Worm (Caenorhabditis elegans) whole organism, mixed stage, embryonic: ENCODE measurements around the gene skpt-1.

ENCODE experiments used
- bed-3 ChIP-seq: fragments of 200-800 bp; sonication (Bioruptor generic); optimal IDR thresholded peaks from 3 replicates; lab custom pipeline; 2018; ENCODE audit warnings: mild to moderate bottlenecking, missing genetic modification characterization, moderate library complexity, missing compliant biosample characterization
- blmp-1 ChIP-seq: fragments of 150-350 bp; optimal IDR thresholded peaks from 2 replicates; lab custom pipeline; 2014; ENCODE audit warnings: missing biosample characterization, missing genetic modification characterization
- ceh-39 ChIP-seq: fragments of 150-350 bp; optimal IDR thresholded peaks from 2 replicates; lab custom pipeline; 2014; ENCODE audit warnings: missing biosample characterization, missing genetic modification characterization
- ceh-43 ChIP-seq: fragments of 200-800 bp; sonication (Bioruptor generic); optimal IDR thresholded peaks from 2 replicates; lab custom pipeline; 2018; ENCODE audit warnings: mild to moderate bottlenecking, missing genetic modification characterization, moderate library complexity, missing compliant biosample characterization
- ceh-83 ChIP-seq: fragments of 200-800 bp; sonication (Bioruptor generic); optimal IDR thresholded peaks from 2 replicates; lab custom pipeline; 2018; ENCODE audit warnings: mild to moderate bottlenecking, missing genetic modification characterization, missing compliant biosample characterization
- ces-1 ChIP-seq: fragments of 150-350 bp; optimal IDR thresholded peaks from 2 replicates; lab custom pipeline; 2014; ENCODE audit warnings: missing biosample characterization, missing genetic modification reagents, missing genetic modification characterization
- cnd-1 ChIP-seq: fragments of 200-800 bp; sonication (Bioruptor generic); optimal IDR thresholded peaks from 2 replicates; lab custom pipeline; 2018; ENCODE audit warnings: mild to moderate bottlenecking, missing genetic modification characterization, missing compliant biosample characterization
- drap-1 ChIP-seq: fragments of 200-800 bp; sonication (Bioruptor generic); optimal IDR thresholded peaks from 3 replicates; lab custom pipeline; 2018; ENCODE audit warnings: mild to moderate bottlenecking, missing genetic modification characterization, missing compliant biosample characterization
- elt-1 ChIP-seq: sonication (generic microtip); optimal IDR thresholded peaks from 2 replicates; lab custom pipeline; 2017; ENCODE audit warnings: missing genetic modification characterization, mild to moderate bottlenecking, missing compliant biosample characterization, antibody characterized with exemption, moderate library complexity, borderline replicate concordance; ENCODE audit not compliant: insufficient read depth
- elt-3 ChIP-seq: fragments of 150-350 bp; optimal IDR thresholded peaks from 2 replicates; lab custom pipeline; 2014; ENCODE audit warnings: missing biosample characterization, missing genetic modification characterization
- flh-1 ChIP-seq: fragments of 200-800 bp; sonication (Bioruptor generic); optimal IDR thresholded peaks from 2 replicates; lab custom pipeline; 2018; ENCODE audit warnings: mild to moderate bottlenecking, missing genetic modification characterization, moderate library complexity, missing compliant biosample characterization
- ham-2 ChIP-seq: fragments of 200-800 bp; sonication (Bioruptor generic); optimal IDR thresholded peaks from 2 replicates; lab custom pipeline; 2018; ENCODE audit warnings: mild to moderate bottlenecking, missing genetic modification characterization, missing compliant biosample characterization
- hlh-1 ChIP-seq: fragments of 150-350 bp; optimal IDR thresholded peaks from 2 replicates; lab custom pipeline; 2014; ENCODE audit warnings: missing biosample characterization, missing genetic modification reagents, missing genetic modification characterization
- lin-13 ChIP-seq: fragments of 150-350 bp; optimal IDR thresholded peaks from 2 replicates; lab custom pipeline; 2014; ENCODE audit warnings: missing biosample characterization, missing genetic modification characterization
- lin-32 ChIP-seq: fragments of 200-800 bp; sonication (Bioruptor generic); optimal IDR thresholded peaks from 2 replicates; lab custom pipeline; 2018; ENCODE audit warnings: mild to moderate bottlenecking, missing genetic modification characterization, missing compliant biosample characterization
- mep-1 ChIP-seq: fragments of 150-350 bp; optimal IDR thresholded peaks from 2 replicates; lab custom pipeline; 2017; ENCODE audit warnings: missing biosample characterization, missing genetic modification reagents, missing genetic modification characterization, inconsistent platforms
- mls-2 ChIP-seq: sonication (generic microtip); optimal IDR thresholded peaks from 2 replicates; lab custom pipeline; 2016; ENCODE audit warnings: mild to moderate bottlenecking, missing genetic modification characterization, moderate library complexity, missing compliant biosample characterization
- nhr-12 ChIP-seq: fragments of 150-350 bp; optimal IDR thresholded peaks from 2 replicates; lab custom pipeline; 2014; ENCODE audit warnings: missing biosample characterization, missing genetic modification characterization
- nhr-2 ChIP-seq: fragments of 150-350 bp; optimal IDR thresholded peaks from 2 replicates; lab custom pipeline; 2014; ENCODE audit warnings: missing biosample characterization, missing genetic modification characterization
- nhr-237 ChIP-seq: fragments of 150-350 bp; optimal IDR thresholded peaks from 2 replicates; lab custom pipeline; 2014; ENCODE audit warnings: missing biosample characterization, missing genetic modification characterization
- nhr-28 ChIP-seq: fragments of 150-350 bp; optimal IDR thresholded peaks from 2 replicates; lab custom pipeline; 2014; ENCODE audit warnings: missing biosample characterization, missing genetic modification characterization
- nhr-76 ChIP-seq: sonication (generic microtip); optimal IDR thresholded peaks from 2 replicates; lab custom pipeline; 2017; ENCODE audit warnings: missing biosample characterization, missing genetic modification characterization
- pha-4 ChIP-seq: fragments of 150-350 bp; optimal IDR thresholded peaks from 2 replicates; lab custom pipeline; 2018; ENCODE audit warnings: missing biosample characterization, missing genetic modification reagents, missing genetic modification characterization
- sem-2 ChIP-seq: fragments of 200-800 bp; sonication (Bioruptor generic); optimal IDR thresholded peaks from 2 replicates; lab custom pipeline; 2018; ENCODE audit warnings: mild to moderate bottlenecking, missing genetic modification characterization, missing compliant biosample characterization
- snpc-4 ChIP-seq: fragments of 150-350 bp; optimal IDR thresholded peaks from 2 replicates; lab custom pipeline; 2014; ENCODE audit warnings: missing biosample characterization, missing genetic modification characterization
- sptf-1 ChIP-seq: sonication (generic microtip); optimal IDR thresholded peaks from 2 replicates; lab custom pipeline; 2017; ENCODE audit warnings: mild to moderate bottlenecking, missing genetic modification characterization, moderate library complexity, missing compliant biosample characterization
- tbx-8 ChIP-seq: fragments of 200-800 bp; sonication (Bioruptor generic); optimal IDR thresholded peaks from 2 replicates; lab custom pipeline; 2018; ENCODE audit warnings: mild to moderate bottlenecking, missing genetic modification characterization, moderate library complexity, missing compliant biosample characterization
- unc-120 ChIP-seq: sonication (generic microtip); optimal IDR thresholded peaks from 2 replicates; lab custom pipeline; 2017; ENCODE audit warnings: missing genetic modification characterization, missing compliant biosample characterization; ENCODE audit not compliant: poor library complexity, severe bottlenecking
- unc-39 ChIP-seq: fragments of 150-350 bp; optimal IDR thresholded peaks from 2 replicates; lab custom pipeline; 2014; ENCODE audit warnings: missing biosample characterization, missing genetic modification characterization
- zip-8 ChIP-seq: fragments of 150-350 bp; optimal IDR thresholded peaks from 2 replicates; lab custom pipeline; 2014; ENCODE audit warnings: missing biosample characterization, missing genetic modification characterization
- ztf-11 ChIP-seq: fragments of 150-350 bp; optimal IDR thresholded peaks from 2 replicates; lab custom pipeline; 2014; ENCODE audit warnings: missing biosample characterization, missing genetic modification characterization

The skpt-1 gene

ce11 chrIII:5483738-5484315 lies 35.6 kb upstream of the skpt-1 start, which contains the start of the genes R02F2.7 and R02F2.4:
Gene R02F2.7, minus strand, starts transcription at chrIII:5483773.
Gene R02F2.4, plus strand, starts transcription at chrIII:5484289.
- TF ChIP-seq nhr-12 (tag; lab: Kevin White, UChicago) (no peak), elt-3 (tag; lab: Kevin White, UChicago) (no peak), mls-2 (tag; lab: Kevin White, UChicago) (no peak), nhr-28 (no peak), elt-1 (no peak), zip-8 (tag; lab: Kevin White, UChicago) (no peak), lin-32 (GFP tag; lab: Kevin White, UChicago) (no peak), unc-39 (tag; lab: Kevin White, UChicago) (no peak), sem-2 (no peak), cnd-1 (no peak), nhr-2 (tag; lab: Kevin White, UChicago) (no peak), tbx-8 (GFP tag; lab: Kevin White, UChicago) (no peak)

- TF ChIP-seq zip-8 (tag; lab: Kevin White, UChicago), result peak; percentile 92
Measured at ce11 chrIII:5480889-5481288, 32.7 kb upstream of the skpt-1 start.

- no peak for TF ChIP-seq snpc-4 (tag; lab: Kevin White, UChicago)
- TF ChIP-seq ceh-39 (tag; lab: Kevin White, UChicago), result no peak
- no peak for TF ChIP-seq nhr-76 (tag; lab: Kevin White, UChicago)
- no peak for TF ChIP-seq ham-2 (GFP tag; lab: Kevin White, UChicago)
- TF ChIP-seq sptf-1 (tag; lab: Kevin White, UChicago), result no peak
- TF ChIP-seq lin-32 (GFP tag; lab: Kevin White, UChicago), result no peak
- no peak for TF ChIP-seq nhr-12 (tag; lab: Kevin White, UChicago)
- no peak for TF ChIP-seq ceh-83 (GFP tag; lab: Kevin White, UChicago)
- no peak for TF ChIP-seq pha-4 (tag; lab: Kevin White, UChicago)
- no peak for TF ChIP-seq nhr-28
- TF ChIP-seq elt-1, result no peak
- TF ChIP-seq drap-1, result no peak
- TF ChIP-seq blmp-1, result no peak
- no peak for TF ChIP-seq unc-39 (tag; lab: Kevin White, UChicago)
Measured at ce11 chrIII:5479493-5480167, 31.4 kb upstream of the skpt-1 start.

ce11 chrIII:5478824-5479368 lies 30.7 kb upstream of the skpt-1 start, which contains the start of the genes R02F2.6 and R02F2.5:
Gene R02F2.6, minus strand, starts transcription at chrIII:5478924.
Gene R02F2.5, plus strand, starts transcription at chrIII:5479318.
- no peak for TF ChIP-seq flh-1 (GFP tag; lab: Kevin White, UChicago)
- no peak for TF ChIP-seq snpc-4 (tag; lab: Kevin White, UChicago)
- TF ChIP-seq zip-8 (tag; lab: Kevin White, UChicago), result no peak
- no peak for TF ChIP-seq tbx-8 (GFP tag; lab: Kevin White, UChicago)
- no peak for TF ChIP-seq bed-3
- no peak for TF ChIP-seq unc-120 (tag; lab: Kevin White, UChicago)
- TF ChIP-seq ces-1 (GFP tag; lab: Kevin White, UChicago), result no peak
- no peak for TF ChIP-seq mep-1 (tag; lab: Kevin White, UChicago)
- TF ChIP-seq elt-3 (tag; lab: Kevin White, UChicago), result no peak
- TF ChIP-seq nhr-28, result no peak
- no peak for TF ChIP-seq sem-2
- no peak for TF ChIP-seq unc-39 (tag; lab: Kevin White, UChicago)
- no peak for TF ChIP-seq ceh-43
- TF ChIP-seq drap-1, result no peak
- no peak for TF ChIP-seq lin-13 (tag; lab: Kevin White, UChicago)
- no peak for TF ChIP-seq nhr-237 (tag; lab: Kevin White, UChicago)

ce11 chrIII:5478011-5478410 lies 29.8 kb upstream of the skpt-1 start, which contains the start of gene R02F2.10:
Gene R02F2.10, plus strand, starts transcription at chrIII:5478311.
- no peak for TF ChIP-seq cnd-1
- TF ChIP-seq nhr-76 (tag; lab: Kevin White, UChicago), result no peak
- no peak for TF ChIP-seq ces-1 (GFP tag; lab: Kevin White, UChicago)
- no peak for TF ChIP-seq ham-2 (GFP tag; lab: Kevin White, UChicago)
- TF ChIP-seq lin-13 (tag; lab: Kevin White, UChicago), result no peak
- no peak for TF ChIP-seq nhr-28
- no peak for TF ChIP-seq ceh-39 (tag; lab: Kevin White, UChicago)
- TF ChIP-seq nhr-237 (tag; lab: Kevin White, UChicago), result no peak
- no peak for TF ChIP-seq nhr-12 (tag; lab: Kevin White, UChicago)
- no peak for TF ChIP-seq nhr-2 (tag; lab: Kevin White, UChicago)
- no peak for TF ChIP-seq mep-1 (tag; lab: Kevin White, UChicago)
- TF ChIP-seq blmp-1, result no peak
- no peak for TF ChIP-seq hlh-1 (tag; lab: Kevin White, UChicago)
- TF ChIP-seq ztf-11 (tag; lab: Kevin White, UChicago), result no peak
- no peak for TF ChIP-seq zip-8 (tag; lab: Kevin White, UChicago)
- no peak for TF ChIP-seq drap-1
